Worm (Caenorhabditis elegans) whole organism, early embryonic: Measurements from ENCODE around the gene K11D12.13.
A peak's percentile ranks its signal among the peaks of the same experiment; 100 is the strongest.

ENCODE experiments used
- B0310.2 ChIP-seq: sonication (generic microtip); optimal IDR thresholded peaks from 2 replicates; lab custom pipeline; 2016; ENCODE audit warnings: mild to moderate bottlenecking, missing genetic modification characterization, missing compliant biosample characterization
- F13C5.2 ChIP-seq: sonication (generic microtip); optimal IDR thresholded peaks from 2 replicates; lab custom pipeline; 2017; ENCODE audit warnings: mild to moderate bottlenecking, missing genetic modification characterization, inconsistent platforms, missing compliant biosample characterization
- aly-1 ChIP-seq: sonication (generic microtip); optimal IDR thresholded peaks from 2 replicates; lab custom pipeline; 2016; ENCODE audit warnings: missing genetic modification characterization, missing compliant biosample characterization
- ama-1 ChIP-seq: fragments of 150-350 bp; optimal IDR thresholded peaks from 2 replicates; lab custom pipeline; 2014
- ceh-13 ChIP-seq: fragments of 200-800 bp; sonication (Bioruptor generic); optimal IDR thresholded peaks from 2 replicates; lab custom pipeline; 2018; ENCODE audit warnings: mild to moderate bottlenecking, missing genetic modification characterization, missing compliant biosample characterization
- ceh-36 ChIP-seq: sonication (generic microtip); optimal IDR thresholded peaks from 2 replicates; lab custom pipeline; 2016; ENCODE audit warnings: missing genetic modification characterization, inconsistent platforms, missing compliant biosample characterization
- ets-7 ChIP-seq: sonication (generic microtip); optimal IDR thresholded peaks from 2 replicates; lab custom pipeline; 2016; ENCODE audit warnings: missing genotype, missing genetic modification characterization, missing compliant biosample characterization
- flt-1 ChIP-seq: fragments of 200-800 bp; sonication (Bioruptor generic); IDR thresholded peaks from 2 replicates; pipeline ENCODE4 v1.3.6; 2022; ENCODE audit warnings: missing genetic modification characterization, missing compliant biosample characterization
- hmbx-1 ChIP-seq: sonication (generic microtip); optimal IDR thresholded peaks from 2 replicates; lab custom pipeline; 2016; ENCODE audit warnings: mild to moderate bottlenecking, missing genetic modification characterization, missing compliant biosample characterization
- hmg-4 ChIP-seq: fragments of 200-800 bp; sonication (Bioruptor generic); optimal IDR thresholded peaks from 2 replicates; lab custom pipeline; 2018; ENCODE audit warnings: mild to moderate bottlenecking, missing genetic modification characterization, missing compliant biosample characterization
- hnd-1 ChIP-seq: sonication (generic microtip); optimal IDR thresholded peaks from 2 replicates; lab custom pipeline; 2016; ENCODE audit warnings: missing genetic modification characterization, missing compliant biosample characterization
- pes-1 ChIP-seq: fragments of 200-800 bp; sonication (Bioruptor generic); IDR thresholded peaks from 2 replicates; pipeline ENCODE4 v1.3.6; 2022; ENCODE audit warnings: missing genetic modification reagents, missing genetic modification characterization, missing compliant biosample characterization
- scrt-1 ChIP-seq: fragments of 200-800 bp; sonication (Bioruptor generic); IDR thresholded peaks from 2 replicates; pipeline ENCODE4 v1.3.6; 2022; ENCODE audit warnings: missing genetic modification characterization, missing compliant biosample characterization
- sea-1 ChIP-seq: fragments of 200-800 bp; sonication (Bioruptor generic); conservative IDR thresholded peaks from 2 replicates; pipeline ENCODE4 v1.3.6; 2022; ENCODE audit warnings: missing genetic modification characterization, missing compliant biosample characterization
- tbx-11 ChIP-seq: fragments of 200-800 bp; sonication (Bioruptor generic); IDR thresholded peaks from 2 replicates; pipeline ENCODE4 v1.3.6; 2022; ENCODE audit warnings: missing genetic modification characterization, missing compliant biosample characterization
- tbx-37 ChIP-seq: fragments of 200-800 bp; sonication (Bioruptor generic); conservative IDR thresholded peaks from 2 replicates; pipeline ENCODE4 v1.3.6; 2022; ENCODE audit warnings: missing genetic modification reagents, missing genetic modification characterization, missing compliant biosample characterization
- tra-4 ChIP-seq: sonication (generic microtip); optimal IDR thresholded peaks from 2 replicates; lab custom pipeline; 2017; ENCODE audit warnings: missing genetic modification characterization, missing compliant biosample characterization

The K11D12.13 gene

DNA sequence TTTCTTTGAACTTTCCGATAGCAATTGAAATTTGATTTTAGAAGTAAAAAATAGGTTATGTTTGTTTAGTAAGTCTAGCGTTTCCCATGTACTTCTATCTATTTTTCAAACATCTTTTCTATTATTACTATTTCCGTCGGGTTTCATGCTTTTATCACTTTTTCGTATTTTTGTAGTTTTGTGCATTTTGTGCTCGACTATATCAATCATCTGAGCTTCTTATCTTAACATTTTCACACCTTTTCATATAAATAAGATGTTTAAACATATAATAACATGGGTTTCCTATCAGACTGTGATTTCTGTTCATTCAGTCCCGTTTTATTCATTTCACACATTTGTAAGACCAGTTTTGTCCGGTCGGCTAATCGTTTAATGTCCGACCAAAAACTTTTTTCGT lies 15.1 kb upstream of the K11D12.13 start:
- TF ChIP-seq ceh-13 (GFP tag; lab: Kevin White, UChicago), result no peak
- TF ChIP-seq B0310.2 (tag; lab: Kevin White, UChicago), result no peak
- no peak for TF ChIP-seq ceh-36
- TF ChIP-seq hmg-4 (GFP tag; lab: Kevin White, UChicago), result no peak
- no peak for TF ChIP-seq hnd-1
- TF ChIP-seq scrt-1, result no peak
- TF ChIP-seq ama-1 (lab: Kevin White, UChicago), result no peak

- TF ChIP-seq ceh-36 (no peak), tbx-37 (GFP tag; lab: Robert Waterston, UW) (no peak), hmg-4 (GFP tag; lab: Kevin White, UChicago) (no peak), sea-1 (GFP tag; lab: Robert Waterston, UW) (no peak), tra-4 (tag; lab: Kevin White, UChicago) (no peak)
Measured at ce11 chrV:5018810-5019274, 14.4 kb upstream of the K11D12.13 start, which contains the start of gene srr-4. Gene srr-4 (plus strand): TSS chrV:5019224.

ce11 chrV:5023355-5023754 lies 9.8 kb upstream of the K11D12.13 start:
- TF ChIP-seq hmbx-1 (tag; lab: Kevin White, UChicago), result no peak
- no peak for TF ChIP-seq ets-7 (tag; lab: Kevin White, UChicago)
- TF ChIP-seq sea-1 (GFP tag; lab: Robert Waterston, UW), result no peak
- no peak for TF ChIP-seq flt-1 (GFP tag; lab: Robert Waterston, UW)
- TF ChIP-seq B0310.2 (tag; lab: Kevin White, UChicago), result no peak
- no peak for TF ChIP-seq tbx-37 (GFP tag; lab: Robert Waterston, UW)
- TF ChIP-seq hmg-4 (GFP tag; lab: Kevin White, UChicago), result peak; percentile 37
- no peak for TF ChIP-seq ama-1 (lab: Kevin White, UChicago)

ce11 chrV:5026438-5026837 lies 6.8 kb upstream of the K11D12.13 start:
- TF ChIP-seq sea-1 (GFP tag; lab: Robert Waterston, UW) (no peak), pes-1 (GFP tag; lab: Robert Waterston, UW) (no peak), hnd-1 (no peak), tbx-11 (GFP tag; lab: Robert Waterston, UW) (no peak), tbx-37 (GFP tag; lab: Robert Waterston, UW) (no peak), ets-7 (tag; lab: Kevin White, UChicago) (no peak), ceh-36 (no peak), ama-1 (lab: Kevin White, UChicago) (no peak)

- no peak for TF ChIP-seq pes-1 (GFP tag; lab: Robert Waterston, UW)
- no peak for TF ChIP-seq hmbx-1 (tag; lab: Kevin White, UChicago)
- no peak for TF ChIP-seq sea-1 (GFP tag; lab: Robert Waterston, UW)
- no peak for TF ChIP-seq tbx-37 (GFP tag; lab: Robert Waterston, UW)
- no peak for TF ChIP-seq hmg-4 (GFP tag; lab: Kevin White, UChicago)
- no peak for TF ChIP-seq ets-7 (tag; lab: Kevin White, UChicago)
Measured at ce11 chrV:5027640-5028039, 5.6 kb upstream of the K11D12.13 start, which contains the start of gene cpt-4. Gene cpt-4 (minus strand): TSS chrV:5027723.

DNA sequence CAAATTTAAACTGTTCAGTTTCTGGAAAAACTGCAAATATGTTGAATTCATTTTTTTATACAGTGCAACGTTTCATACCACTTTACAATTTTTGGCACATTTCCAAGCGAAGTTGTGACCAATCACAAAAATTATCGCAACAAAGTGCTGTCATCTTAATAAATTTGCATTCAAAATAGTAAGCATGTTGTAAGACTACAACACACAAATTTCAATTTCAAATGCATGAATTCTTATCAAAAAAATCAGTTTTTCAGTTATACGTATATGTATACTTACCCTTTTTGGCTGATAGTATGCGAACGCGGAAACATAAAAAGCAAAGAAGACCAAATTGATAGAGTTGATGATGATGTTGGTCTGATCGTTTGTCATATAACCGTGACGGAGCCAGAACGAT lies 3.0 kb upstream of the K11D12.13 start:
- TF ChIP-seq tra-4 (tag; lab: Kevin White, UChicago), result no peak
- no peak for TF ChIP-seq pes-1 (GFP tag; lab: Robert Waterston, UW)
- no peak for TF ChIP-seq tbx-11 (GFP tag; lab: Robert Waterston, UW)

DNA sequence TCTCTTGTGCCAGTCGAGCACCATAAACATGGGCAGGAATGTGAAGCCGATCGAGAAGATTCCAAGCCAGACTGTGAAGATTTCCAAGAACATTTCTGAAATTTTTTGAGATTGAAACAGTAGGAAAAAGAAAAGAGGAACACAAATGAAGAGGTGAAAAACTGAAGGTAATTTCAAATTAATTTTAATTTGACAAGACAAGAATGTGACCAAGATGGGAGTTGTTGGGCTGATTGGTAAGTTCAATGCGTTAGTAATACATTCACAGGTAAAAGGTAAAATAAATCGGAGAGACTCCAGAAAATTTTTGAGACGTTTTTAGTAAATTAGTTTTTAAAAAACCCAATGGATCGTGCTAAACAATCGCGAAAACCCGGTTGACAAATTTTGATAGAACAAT lies 2.5 kb upstream of the K11D12.13 start, which contains the start of gene swt-7:
Gene swt-7, minus strand, starts transcription at position 101 of the 400 bp plus-strand sequence.
- TF ChIP-seq hmbx-1 (tag; lab: Kevin White, UChicago) (no peak), flt-1 (GFP tag; lab: Robert Waterston, UW) (no peak), hmg-4 (GFP tag; lab: Kevin White, UChicago) (no peak), pes-1 (GFP tag; lab: Robert Waterston, UW) (no peak), F13C5.2 (tag; lab: Kevin White, UChicago) (no peak)

ce11 chrV:5031764-5032163 lies 1.4 kb upstream of the K11D12.13 start:
- TF ChIP-seq hmg-4 (GFP tag; lab: Kevin White, UChicago), result no peak
- TF ChIP-seq F13C5.2 (tag; lab: Kevin White, UChicago), result no peak
- no peak for TF ChIP-seq sea-1 (GFP tag; lab: Robert Waterston, UW)
- no peak for TF ChIP-seq ceh-13 (GFP tag; lab: Kevin White, UChicago)
- TF ChIP-seq flt-1 (GFP tag; lab: Robert Waterston, UW), result no peak
- TF ChIP-seq tbx-37 (GFP tag; lab: Robert Waterston, UW), result no peak
- no peak for TF ChIP-seq hmbx-1 (tag; lab: Kevin White, UChicago)
- no peak for TF ChIP-seq ama-1 (lab: Kevin White, UChicago)
- no peak for TF ChIP-seq hnd-1
- TF ChIP-seq pes-1 (GFP tag; lab: Robert Waterston, UW), result no peak
- no peak for TF ChIP-seq B0310.2 (tag; lab: Kevin White, UChicago)
- TF ChIP-seq scrt-1, result no peak
- no peak for TF ChIP-seq tbx-11 (GFP tag; lab: Robert Waterston, UW)
- TF ChIP-seq tra-4 (tag; lab: Kevin White, UChicago), result no peak

- no peak for TF ChIP-seq ceh-13 (GFP tag; lab: Kevin White, UChicago)
- no peak for TF ChIP-seq pes-1 (GFP tag; lab: Robert Waterston, UW)
- TF ChIP-seq tbx-11 (GFP tag; lab: Robert Waterston, UW), result no peak
- TF ChIP-seq tra-4 (tag; lab: Kevin White, UChicago), result no peak
- no peak for TF ChIP-seq hnd-1
- no peak for TF ChIP-seq B0310.2 (tag; lab: Kevin White, UChicago)
- TF ChIP-seq ceh-36, result no peak
- TF ChIP-seq sea-1 (GFP tag; lab: Robert Waterston, UW), result no peak
- no peak for TF ChIP-seq tbx-37 (GFP tag; lab: Robert Waterston, UW)
- TF ChIP-seq aly-1 (tag; lab: Kevin White, UChicago), result no peak
- no peak for TF ChIP-seq scrt-1
- no peak for TF ChIP-seq ama-1 (lab: Kevin White, UChicago)
- no peak for TF ChIP-seq hmbx-1 (tag; lab: Kevin White, UChicago)
- TF ChIP-seq flt-1 (GFP tag; lab: Robert Waterston, UW), result no peak
- no peak for TF ChIP-seq hmg-4 (GFP tag; lab: Kevin White, UChicago)
- no peak for TF ChIP-seq F13C5.2 (tag; lab: Kevin White, UChicago)
Measured at ce11 chrV:5032176-5032575, 1.0 kb upstream of the K11D12.13 start.
